Fruit fly (Drosophila melanogaster): ENCODE data around the gene CG33003.
A peak's percentile ranks its signal among the peaks of the same experiment; 100 is the strongest.

Gene CG33003

dm6 chr2L:4389405-4390115 is 11.2 kb upstream of the CG33003 start (continued):
- peak; percentile 91 for TF ChIP-seq CG34376 (GFP tag; optimal IDR thresholded peaks at IDR 0.05)
- no peak for TF ChIP-seq CG30431 (GFP tag; optimal IDR thresholded peaks at IDR 0.05)
- TF ChIP-seq dan (GFP tag; IDR thresholded peaks at IDR 0.05) = no peak
- no peak for TF ChIP-seq ham (GFP tag; IDR thresholded peaks at IDR 0.05)
- TF ChIP-seq en (GFP tag; optimal IDR thresholded peaks at IDR 0.05) = no peak
- no peak for TF ChIP-seq Neu2 (GFP tag; optimal IDR thresholded peaks at IDR 0.05; ENCODE audit: borderline replicate concordance)
- peak; percentile 79 for TF ChIP-seq sug (tag; optimal IDR thresholded peaks at IDR 0.05)
- TF ChIP-seq Pdp1 (GFP tag; optimal IDR thresholded peaks at IDR 0.05) = peak in 1 of 2 experiments; percentile 76
- TF ChIP-seq usp (GFP tag; optimal IDR thresholded peaks at IDR 0.05) = no peak
- no peak for TF ChIP-seq prd (optimal IDR thresholded peaks at IDR 0.05)
- TF ChIP-seq prd (GFP tag; IDR thresholded peaks at IDR 0.05) = no peak
- TF ChIP-seq knrl (GFP tag; IDR thresholded peaks at IDR 0.05; ENCODE audit: partially characterized antibody) = no peak
- TF ChIP-seq CG9932 (GFP tag; IDR thresholded peaks at IDR 0.05) = no peak
- TF ChIP-seq E2f1 (GFP tag; IDR thresholded peaks at IDR 0.05) = no peak
- no peak for TF ChIP-seq CG14441 (GFP tag; IDR thresholded peaks at IDR 0.05)
- no peak for TF ChIP-seq Mrtf (GFP tag; IDR thresholded peaks at IDR 0.05)
- no peak for TF ChIP-seq dmrt11E (tag; optimal IDR thresholded peaks at IDR 0.05)
- no peak for TF ChIP-seq ttk (GFP tag; IDR thresholded peaks at IDR 0.05)
- TF ChIP-seq lab (GFP tag; optimal IDR thresholded peaks at IDR 0.05) = no peak
- TF ChIP-seq sima (GFP tag; optimal IDR thresholded peaks at IDR 0.05) = no peak
- no peak for TF ChIP-seq Sox102F (GFP tag; optimal IDR thresholded peaks at IDR 0.05)
- no peak for TF ChIP-seq H2.0 (GFP tag; IDR thresholded peaks at IDR 0.05)
- no peak for TF ChIP-seq CG34224 (GFP tag; IDR thresholded peaks at IDR 0.05; ENCODE audit: partially characterized antibody)
- no peak for TF ChIP-seq CG9609 (GFP tag; optimal IDR thresholded peaks at IDR 0.05)
- TF ChIP-seq CG10321 (GFP tag; IDR thresholded peaks at IDR 0.05) = no peak

DNA sequence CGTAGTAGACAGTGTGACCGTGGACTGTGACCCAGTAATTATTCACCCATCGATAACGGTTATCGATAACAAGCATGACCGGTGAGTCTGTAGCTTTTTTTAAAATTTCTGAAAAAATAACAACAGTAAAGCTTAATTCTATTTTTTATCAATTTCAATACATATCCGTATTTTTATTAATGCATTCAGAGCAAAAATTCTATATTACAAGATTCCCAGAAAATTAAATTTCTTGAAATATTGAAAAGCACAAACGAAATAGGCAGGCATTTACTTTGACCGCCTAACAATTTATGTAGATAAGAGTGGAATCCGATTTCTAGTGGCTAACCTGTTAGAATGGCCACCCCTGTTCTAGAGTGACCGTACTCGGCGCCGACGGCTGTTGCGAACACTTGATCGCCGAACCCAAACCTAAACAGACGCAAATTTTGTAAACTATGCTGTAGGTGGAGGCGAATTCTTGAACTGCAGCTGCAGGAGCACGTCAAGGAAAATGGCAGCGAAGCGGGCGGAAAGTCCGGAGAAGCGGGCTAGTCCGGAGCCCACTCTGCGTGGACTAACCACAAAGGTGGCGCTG is 6.8 kb upstream of the CG33003 start, which contains the start of gene CG3652:
TSS of gene CG3652 (minus strand) at position 35 of the 580 bp plus-strand sequence.
- TF ChIP-seq Nf-YA (GFP tag; IDR thresholded peaks at IDR 0.05) (no peak), gfzf (GFP tag; optimal IDR thresholded peaks at IDR 0.05) (peak; percentile 67), phol (tag; optimal IDR thresholded peaks at IDR 0.05) (peak; percentile 64), chinmo (GFP tag; IDR thresholded peaks at IDR 0.05; ENCODE audit: partially characterized antibody) (0 out of 4 replicates have a peak, but pooled peaks have one; percentile 21), Sin3A (optimal IDR thresholded peaks at IDR 0.05) (peak; percentile 84), CG2129 (GFP tag; IDR thresholded peaks at IDR 0.05; ENCODE audit: partially characterized antibody) (0 out of 2 replicates have a peak, but pooled peaks have one; percentile 12), dm (GFP tag; optimal IDR thresholded peaks at IDR 0.05) (peak; percentile 2), CG15011 (GFP tag; optimal IDR thresholded peaks at IDR 0.05) (no peak), CG3407 (GFP tag; optimal IDR thresholded peaks at IDR 0.05) (no peak), unc-4 (GFP tag; IDR thresholded peaks at IDR 0.05; ENCODE audit: partially characterized antibody) (peak; percentile 46; the same call in 1 of the 2 replicates), Dref (GFP tag; IDR thresholded peaks at IDR 0.05) (peak; percentile 75), mam (GFP tag; optimal IDR thresholded peaks at IDR 0.05) (peak; percentile 36), CoRest (tag; optimal IDR thresholded peaks at IDR 0.05) (peak; percentile 67), sima (GFP tag; optimal IDR thresholded peaks at IDR 0.05) (no peak), CG1603 (tag; optimal IDR thresholded peaks at IDR 0.05) (no peak), scrt (GFP tag; optimal IDR thresholded peaks at IDR 0.05) (no peak), tup (GFP tag; optimal IDR thresholded peaks at IDR 0.05) (no peak), Rx (GFP tag; IDR thresholded peaks at IDR 0.05) (no peak), Ets97D (GFP tag; optimal IDR thresholded peaks at IDR 0.05) (peak; percentile 58), HLHmδ (GFP tag; optimal IDR thresholded peaks at IDR 0.05) (no peak), zen (tag; optimal IDR thresholded peaks at IDR 0.05) (peak; percentile 21), Optix (GFP tag; IDR thresholded peaks at IDR 0.05) (no peak), Ada2b (GFP tag; IDR thresholded peaks at IDR 0.05) (no peak), disco-r (GFP tag; optimal IDR thresholded peaks at IDR 0.05) (no peak), GATAe (GFP tag; conservative IDR thresholded peaks at IDR 0.05) (no peak), MTF-1 (GFP tag; optimal IDR thresholded peaks at IDR 0.05; ENCODE audit: borderline replicate concordance) (no peak)
